Fruit fly (Drosophila melanogaster): ENCODE results near the gene AdamTS-B.

AdamTS-B gene

DNA sequence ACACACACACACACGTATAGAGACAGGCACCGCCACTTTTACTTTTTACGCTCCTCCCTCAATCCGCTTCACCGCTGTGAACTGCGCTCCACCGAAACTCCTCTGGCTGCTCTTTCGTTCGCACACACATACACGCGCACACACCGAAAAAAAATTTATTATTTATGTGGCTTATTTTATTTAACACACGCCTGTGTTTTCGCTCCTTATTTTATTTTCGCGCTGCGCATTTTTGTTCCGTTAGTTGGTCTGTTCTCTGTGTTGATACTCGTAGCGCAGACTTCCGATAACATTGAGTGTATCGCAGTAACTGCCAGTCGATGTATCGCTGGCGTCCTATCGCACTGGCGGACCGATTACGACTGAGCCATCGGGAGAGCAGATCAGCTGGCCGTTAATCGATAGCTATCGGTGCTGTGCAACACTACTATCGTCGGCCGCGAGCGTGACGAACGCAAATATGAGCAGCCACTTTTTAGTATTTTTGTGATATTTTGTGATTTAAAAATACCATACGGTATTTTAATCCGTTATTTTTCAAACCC is 39.4 kb downstream of the AdamTS-B start, which contains the start of gene Snx27 (continued):
- no peak for TF ChIP-seq Dip2 (GFP tag; IDR thresholded peaks at IDR 0.05)
- TF ChIP-seq zen2 (GFP tag; IDR thresholded peaks at IDR 0.05; ENCODE audit: partially characterized antibody) = peak; percentile 99
- TF ChIP-seq fd102C (GFP tag; optimal IDR thresholded peaks at IDR 0.05) = no peak
- no peak for TF ChIP-seq br (optimal IDR thresholded peaks at IDR 0.05)
- TF ChIP-seq CG8944 (GFP tag; optimal IDR thresholded peaks at IDR 0.05) = peak; percentile 43
- peak; percentile 12 for TF ChIP-seq Chrac-16 (GFP tag; optimal IDR thresholded peaks at IDR 0.05)
- TF ChIP-seq PHDP (tag; optimal IDR thresholded peaks at IDR 0.05) = peak; percentile 25
- no peak for TF ChIP-seq danr (GFP tag; IDR thresholded peaks at IDR 0.05)
- TF ChIP-seq unpg (GFP tag; optimal IDR thresholded peaks at IDR 0.05) = peak; percentile 11
- peak; percentile 96 for TF ChIP-seq CG2129 (GFP tag; IDR thresholded peaks at IDR 0.05; ENCODE audit: partially characterized antibody)
- TF ChIP-seq CG9727 (GFP tag; optimal IDR thresholded peaks at IDR 0.05) = no peak
- TF ChIP-seq lbe (GFP tag; optimal IDR thresholded peaks at IDR 0.05) = peak; percentile 79
- peak; percentile 14 for TF ChIP-seq zen (tag; optimal IDR thresholded peaks at IDR 0.05)
- peak; percentile 60 for TF ChIP-seq CG1647 (GFP tag; optimal IDR thresholded peaks at IDR 0.05)
- no peak for TF ChIP-seq twi (tag; optimal IDR thresholded peaks at IDR 0.05)
- TF ChIP-seq Opbp (GFP tag; IDR thresholded peaks at IDR 0.05; ENCODE audit: partially characterized antibody) = peak; percentile 99
- no peak for TF ChIP-seq CG10565 (GFP tag; optimal IDR thresholded peaks at IDR 0.05)
- peak; percentile 1 for TF ChIP-seq CG18599 (GFP tag; optimal IDR thresholded peaks at IDR 0.05)
- no peak for TF ChIP-seq CG2875 (GFP tag; optimal IDR thresholded peaks at IDR 0.05)
- TF ChIP-seq jumu (GFP tag; optimal IDR thresholded peaks at IDR 0.05) = peak; percentile 67
- TF ChIP-seq eve (GFP tag; optimal IDR thresholded peaks at IDR 0.05) = no peak
- TF ChIP-seq CG13894 (tag; optimal IDR thresholded peaks at IDR 0.05) = peak; percentile 48
- no peak for TF ChIP-seq scrt (GFP tag; optimal IDR thresholded peaks at IDR 0.05)
- no peak for TF ChIP-seq cwo (GFP tag; optimal IDR thresholded peaks at IDR 0.05)
- peak; percentile 65 for TF ChIP-seq CG32532 (GFP tag; IDR thresholded peaks at IDR 0.05)
- 0 out of 2 replicates have a peak, but pooled peaks have one; percentile 24 for TF ChIP-seq Xrp1 (GFP tag; IDR thresholded peaks at IDR 0.05)
- 0 out of 2 replicates have a peak, but pooled peaks have one; percentile 5 for TF ChIP-seq Adf1 (GFP tag; IDR thresholded peaks at IDR 0.05)
- peak; percentile 82 for TF ChIP-seq HmgZ (tag; optimal IDR thresholded peaks at IDR 0.05)
- TF ChIP-seq ftz-f1 (GFP tag; optimal IDR thresholded peaks at IDR 0.05) = peak; percentile 26
- no peak for TF ChIP-seq yki (optimal IDR thresholded peaks at IDR 0.05)
- TF ChIP-seq Ssrp (tag; optimal IDR thresholded peaks at IDR 0.05) = no peak
- no peak for TF ChIP-seq CG30431 (GFP tag; optimal IDR thresholded peaks at IDR 0.05)
- TF ChIP-seq CG4360 (GFP tag; IDR thresholded peaks at IDR 0.05) = no peak
- peak; percentile 47 for TF ChIP-seq Mad (GFP tag; optimal IDR thresholded peaks at IDR 0.05)
- TF ChIP-seq Lim3 (GFP tag; IDR thresholded peaks at IDR 0.05) = no peak
- TF ChIP-seq Stat92E (GFP tag; optimal IDR thresholded peaks at IDR 0.05) = peak in 1 of 3 experiments; percentile 65
- no peak for TF ChIP-seq tgo (GFP tag; IDR thresholded peaks at IDR 0.05)
- peak; percentile 54 for TF ChIP-seq CG12391 (tag; optimal IDR thresholded peaks at IDR 0.05)
- no peak for TF ChIP-seq H15 (GFP tag; IDR thresholded peaks at IDR 0.05)
- peak; percentile 90 for TF ChIP-seq gfzf (GFP tag; optimal IDR thresholded peaks at IDR 0.05)
- TF ChIP-seq ERR (GFP tag; optimal IDR thresholded peaks at IDR 0.05) = peak; percentile 53
- no peak for TF ChIP-seq cato (GFP tag; optimal IDR thresholded peaks at IDR 0.05; ENCODE audit: borderline replicate concordance)
- peak; percentile 9 for TF ChIP-seq CG7556 (GFP tag; optimal IDR thresholded peaks at IDR 0.05)
- no peak for TF ChIP-seq tll (GFP tag; optimal IDR thresholded peaks at IDR 0.05)
- peak; percentile 39 for TF ChIP-seq CG17912 (GFP tag; optimal IDR thresholded peaks at IDR 0.05)
- TF ChIP-seq CG1603 (tag; optimal IDR thresholded peaks at IDR 0.05) = peak; percentile 94
- TF ChIP-seq onecut (GFP tag; IDR thresholded peaks at IDR 0.05) = 0 out of 2 replicates have a peak, but pooled peaks have one; percentile 12
- no peak for TF ChIP-seq ttk (GFP tag; IDR thresholded peaks at IDR 0.05)
- TF ChIP-seq slbo (GFP tag; IDR thresholded peaks at IDR 0.05) = peak; percentile 80
- TF ChIP-seq CG11247 (GFP tag; IDR thresholded peaks at IDR 0.05) = peak; percentile 59; the same call in 1 of the 2 replicates
